Worm (Caenorhabditis elegans): ENCODE results near the gene D2023.3.

Gene D2023.3

ce11 chrV:11858299-11858698 is 46.5 kb upstream of the D2023.3 start:
- TF ChIP-seq fos-1 (tag; optimal IDR thresholded peaks at IDR 0.05) = no peak
- TF ChIP-seq sma-9 (GFP tag; optimal IDR thresholded peaks at IDR 0.05) = peak; percentile 29
- no peak for TF ChIP-seq sma-9 (tag; optimal IDR thresholded peaks at IDR 0.05)

- TF ChIP-seq nhr-25 (tag; optimal IDR thresholded peaks at IDR 0.05) (peak; percentile 77), blmp-1 (tag; optimal IDR thresholded peaks at IDR 0.05; ENCODE audit: insufficient read depth) (no peak), sma-9 (GFP tag; optimal IDR thresholded peaks at IDR 0.05) (peak; percentile 43), sma-9 (tag; optimal IDR thresholded peaks at IDR 0.05) (no peak), nhr-11 (tag; optimal IDR thresholded peaks at IDR 0.05) (no peak), C34F6.9 (tag; optimal IDR thresholded peaks at IDR 0.05) (no peak)
Observed at ce11 chrV:11857756-11858155, 45.9 kb upstream of the D2023.3 start.

ce11 chrV:11856022-11856421 is 44.2 kb upstream of the D2023.3 start:
- TF ChIP-seq elt-1 (tag; optimal IDR thresholded peaks at IDR 0.05) (no peak), lin-39 (tag; optimal IDR thresholded peaks at IDR 0.05) (no peak), lin-13 (GFP tag; optimal IDR thresholded peaks at IDR 0.05) (no peak), mbf-1 (tag; optimal IDR thresholded peaks at IDR 0.05) (no peak)

ce11 chrV:11854905-11855304 is 43.1 kb upstream of the D2023.3 start:
- TF ChIP-seq nhr-21 (tag; optimal IDR thresholded peaks at IDR 0.05) (peak; percentile 50), dmd-4 (tag; optimal IDR thresholded peaks at IDR 0.05) (peak; percentile 15), egl-27 (tag; optimal IDR thresholded peaks at IDR 0.05) (no peak), nhr-237 (tag; optimal IDR thresholded peaks at IDR 0.05) (no peak), skn-1 (tag; optimal IDR thresholded peaks at IDR 0.05) (no peak), lsy-2 (tag; optimal IDR thresholded peaks at IDR 0.05) (peak in 1 of 2 experiments; percentile 50)

ce11 chrV:11853723-11854122 is 41.9 kb upstream of the D2023.3 start:
- TF ChIP-seq dmd-4 (tag; optimal IDR thresholded peaks at IDR 0.05) = no peak
- TF ChIP-seq unc-55 (GFP tag; optimal IDR thresholded peaks at IDR 0.05) = peak; percentile 25

ce11 chrV:11852305-11852704 is 40.5 kb upstream of the D2023.3 start:
- TF ChIP-seq unc-39 (tag; optimal IDR thresholded peaks at IDR 0.05) = no peak
- peak; percentile 21 for TF ChIP-seq unc-55 (GFP tag; optimal IDR thresholded peaks at IDR 0.05)

ce11 chrV:11849408-11849807 is 37.6 kb upstream of the D2023.3 start:
- TF ChIP-seq mdl-1 (tag; optimal IDR thresholded peaks at IDR 0.05) (no peak), elt-3 (tag; optimal IDR thresholded peaks at IDR 0.05) (no peak), sma-9 (GFP tag; optimal IDR thresholded peaks at IDR 0.05) (peak; percentile 49), sma-9 (tag; optimal IDR thresholded peaks at IDR 0.05) (no peak), fos-1 (tag; optimal IDR thresholded peaks at IDR 0.05) (peak; percentile 57), nhr-129 (tag; optimal IDR thresholded peaks at IDR 0.05) (no peak), crh-2 (tag; optimal IDR thresholded peaks at IDR 0.05) (peak; percentile 8)

ce11 chrV:11846969-11847368 is 35.1 kb upstream of the D2023.3 start:
- no peak for TF ChIP-seq ceh-16 (tag; optimal IDR thresholded peaks at IDR 0.05)
- TF ChIP-seq mdl-1 (tag; optimal IDR thresholded peaks at IDR 0.05) = no peak
- TF ChIP-seq nhr-237 (tag; optimal IDR thresholded peaks at IDR 0.05) = no peak
- no peak for TF ChIP-seq aly-2 (tag; optimal IDR thresholded peaks at IDR 0.05)
- TF ChIP-seq lin-13 (GFP tag; optimal IDR thresholded peaks at IDR 0.05) = no peak
- no peak for TF ChIP-seq nhr-12 (tag; optimal IDR thresholded peaks at IDR 0.05)
- TF ChIP-seq peb-1 (tag; optimal IDR thresholded peaks at IDR 0.05) = no peak
- no peak for TF ChIP-seq snpc-4 (tag; optimal IDR thresholded peaks at IDR 0.05)
- no peak for TF ChIP-seq ztf-11 (tag; optimal IDR thresholded peaks at IDR 0.05)
- TF ChIP-seq nhr-25 (tag; optimal IDR thresholded peaks at IDR 0.05) = no peak
- no peak for TF ChIP-seq unc-55 (GFP tag; optimal IDR thresholded peaks at IDR 0.05)
- no peak for TF ChIP-seq F13H6.1 (tag; optimal IDR thresholded peaks at IDR 0.05)
- TF ChIP-seq zag-1 (tag; optimal IDR thresholded peaks at IDR 0.05) = no peak
- TF ChIP-seq Y55F3AM.14 (GFP tag; optimal IDR thresholded peaks at IDR 0.05) = no peak
- TF ChIP-seq elt-1 (tag; optimal IDR thresholded peaks at IDR 0.05) = no peak
- no peak for TF ChIP-seq fos-1 (tag; optimal IDR thresholded peaks at IDR 0.05)

Data from whole organism, L2 larva.